Fruit fly (Drosophila melanogaster): ENCODE results near the gene Sas-6.

Gene Sas-6

DNA sequence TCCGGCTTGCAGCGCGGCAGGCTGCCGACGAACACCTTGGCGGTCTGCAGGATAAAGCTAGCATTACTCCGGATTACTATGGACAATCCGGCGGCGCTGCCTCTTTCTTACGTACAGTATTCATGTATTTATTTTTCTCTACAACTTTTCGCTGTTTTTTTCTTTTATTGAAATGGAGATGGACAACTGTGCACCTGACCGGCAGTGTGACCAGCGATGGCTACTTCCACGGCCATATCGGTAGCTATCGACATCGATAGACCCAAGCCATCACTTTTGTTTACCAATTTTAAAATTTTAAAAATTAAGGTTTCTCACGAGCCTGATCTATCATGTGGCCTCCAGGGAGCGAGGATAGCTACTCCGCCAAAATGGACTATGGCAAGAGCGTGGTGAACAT lies at the start of gene Sas-6, which contains the start of gene CG7903:
Gene Sas-6 (plus strand): TSS at position 323 of the 400 bp plus-strand sequence.
Gene CG7903 (minus strand): TSS at position 197 of the 400 bp plus-strand sequence.
- no peak for TF ChIP-seq CTCF (optimal IDR thresholded peaks at IDR 0.05)
- no peak for TF ChIP-seq CG8478 (optimal IDR thresholded peaks at IDR 0.05)

DNA sequence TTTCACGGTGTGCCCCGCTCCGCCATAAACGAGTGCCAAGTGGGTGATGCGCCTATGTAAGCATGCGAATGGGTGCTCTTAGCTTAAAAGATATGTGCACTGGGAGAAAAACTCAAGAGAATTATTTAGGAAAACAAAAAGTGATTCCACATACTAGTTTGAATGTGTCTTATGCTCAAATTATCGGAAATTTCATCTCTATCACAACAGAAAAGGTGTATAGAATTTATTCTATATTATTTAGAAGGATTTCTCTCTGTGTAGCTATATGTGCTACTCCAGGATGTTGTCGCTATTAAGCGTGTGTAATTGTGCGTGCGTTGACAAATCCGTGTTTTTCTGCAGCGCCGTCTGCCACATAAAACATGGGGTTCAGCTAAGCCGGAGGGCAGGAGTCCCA lies 35.8 kb upstream of the Sas-6 start:
- TF ChIP-seq CG8478 (optimal IDR thresholded peaks at IDR 0.05) (no peak), CTCF (optimal IDR thresholded peaks at IDR 0.05) (no peak)

DNA sequence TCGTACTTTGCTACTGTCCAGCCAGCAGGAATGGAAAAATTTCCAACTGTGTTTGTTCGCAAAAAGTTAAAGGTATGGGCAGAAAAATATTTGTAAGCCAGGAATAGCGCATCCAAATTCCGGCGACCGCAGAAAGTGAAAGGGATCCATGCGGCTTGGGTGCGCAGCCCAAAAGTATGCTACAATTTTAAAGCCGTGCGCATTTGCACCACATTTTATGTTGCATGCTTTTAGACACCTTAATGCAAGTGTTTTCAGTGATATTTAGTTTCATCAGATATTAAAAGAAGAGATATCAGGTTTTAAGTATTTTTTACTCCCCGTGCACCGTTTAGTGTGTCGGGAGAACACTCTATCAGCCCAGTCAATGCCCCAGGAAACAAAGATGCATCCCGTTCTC lies 32.1 kb upstream of the Sas-6 start:
- TF ChIP-seq CTCF (optimal IDR thresholded peaks at IDR 0.05) (no peak), CG8478 (optimal IDR thresholded peaks at IDR 0.05) (no peak)

DNA sequence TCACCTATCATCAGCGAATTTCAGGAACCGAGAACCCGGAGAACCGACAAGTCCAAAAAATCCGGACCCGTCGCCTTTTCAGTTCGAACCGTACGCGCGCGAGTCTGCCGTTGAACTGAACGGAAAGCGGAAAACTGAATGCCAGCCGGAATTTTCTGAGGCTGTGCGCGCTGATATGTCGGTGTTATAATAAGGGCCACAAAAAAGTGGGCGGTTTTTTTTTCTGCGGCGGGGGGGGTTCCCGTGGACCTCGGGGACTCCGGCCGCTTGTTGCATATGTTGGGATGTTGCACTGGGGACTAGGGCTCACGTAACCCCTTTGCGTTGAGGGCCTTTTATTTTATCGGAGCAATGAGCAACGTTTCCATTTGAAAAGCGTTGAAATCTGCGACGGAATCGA lies 25.8 kb upstream of the Sas-6 start, which contains the start of gene TkR99D:
Gene TkR99D (minus strand): TSS at position 101 of the 400 bp plus-strand sequence.
- TF ChIP-seq CG8478 (optimal IDR thresholded peaks at IDR 0.05) (no peak), CTCF (optimal IDR thresholded peaks at IDR 0.05) (no peak)

DNA sequence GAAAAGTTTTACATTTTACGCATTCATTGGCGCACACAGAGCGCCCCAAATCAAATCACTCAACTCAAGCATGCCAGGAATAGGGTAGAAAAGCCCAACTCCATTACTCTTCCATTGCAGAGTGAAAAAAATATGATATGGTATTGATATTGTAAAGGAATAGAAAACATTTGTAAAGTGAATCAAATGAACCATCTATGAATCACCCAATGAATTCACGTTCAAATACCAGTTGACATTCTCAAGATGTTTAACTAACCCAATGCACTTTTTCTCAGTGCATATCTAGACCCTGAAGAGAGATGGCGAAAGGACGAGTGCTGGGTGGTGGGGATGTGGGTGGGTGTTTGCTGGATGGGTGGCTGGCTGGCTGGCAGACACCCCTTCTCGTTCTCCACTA lies 16.6 kb upstream of the Sas-6 start:
- TF ChIP-seq CTCF (optimal IDR thresholded peaks at IDR 0.05) (no peak), CG8478 (optimal IDR thresholded peaks at IDR 0.05) (no peak)

DNA sequence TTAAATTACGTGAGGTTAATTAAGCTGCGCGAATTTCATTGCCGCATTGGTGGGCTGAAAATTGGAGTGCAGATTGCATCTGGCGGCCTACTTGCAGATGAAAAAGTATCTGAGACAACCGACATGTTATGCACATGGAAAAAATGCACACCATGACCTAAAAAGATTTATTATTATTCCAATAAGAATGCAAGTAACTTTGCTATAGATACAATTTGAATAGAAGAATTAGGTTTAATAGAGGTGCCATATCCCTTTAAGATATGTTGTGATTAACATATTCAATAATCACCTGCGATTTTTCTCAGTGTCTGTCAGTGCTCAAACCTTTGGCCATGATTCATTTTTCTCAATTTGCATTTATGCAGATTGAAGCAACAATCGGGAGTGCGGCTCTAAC lies 13.7 kb upstream of the Sas-6 start:
- TF ChIP-seq CTCF (optimal IDR thresholded peaks at IDR 0.05), result no peak
- TF ChIP-seq CG8478 (optimal IDR thresholded peaks at IDR 0.05), result no peak

DNA sequence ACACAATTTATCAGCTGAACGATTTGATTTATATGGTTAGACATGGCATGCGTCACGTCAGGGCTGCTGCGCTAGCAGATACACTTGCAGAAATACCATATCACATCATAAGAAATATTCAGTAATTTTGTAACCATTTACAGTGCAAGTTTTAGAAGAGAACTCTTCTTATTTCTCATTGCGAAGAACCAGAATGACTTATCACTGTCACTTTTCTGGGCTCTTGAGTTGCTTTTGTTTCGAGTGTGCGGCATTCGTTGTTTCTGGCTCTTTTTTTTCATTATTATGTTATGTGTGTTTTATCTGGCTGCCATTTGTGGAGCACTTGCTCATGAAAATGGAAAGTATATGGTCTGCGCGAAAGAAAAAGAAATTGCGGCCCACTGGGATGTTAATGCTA lies 13.1 kb upstream of the Sas-6 start:
- TF ChIP-seq CTCF (optimal IDR thresholded peaks at IDR 0.05) (no peak), CG8478 (optimal IDR thresholded peaks at IDR 0.05) (no peak)

DNA sequence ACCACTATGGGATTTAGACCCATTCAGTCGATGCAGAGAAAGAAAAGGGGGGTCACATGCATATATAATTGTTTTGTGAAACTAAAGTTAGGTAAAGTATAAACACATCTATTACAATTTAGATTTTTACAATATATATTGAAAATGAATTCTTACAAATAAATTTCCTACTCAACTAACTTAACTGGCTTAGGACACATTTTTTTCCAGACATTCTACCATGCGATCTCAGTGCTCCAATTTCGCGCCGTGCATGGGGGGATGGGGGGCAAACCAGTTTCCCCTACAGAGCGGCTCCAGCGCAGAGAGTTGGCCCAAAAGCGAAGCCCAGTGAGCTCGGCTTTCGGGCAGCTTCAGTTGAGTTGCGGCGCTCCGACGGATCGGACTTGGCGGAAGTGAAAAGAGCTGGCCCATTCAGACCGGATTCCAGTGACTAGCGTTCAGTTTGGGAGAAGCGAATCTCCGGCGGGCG lies 12.0 kb upstream of the Sas-6 start, which contains the start of gene CG7896:
Gene CG7896 (plus strand): TSS at position 354 of the 472 bp plus-strand sequence.
- TF ChIP-seq CG8478 (optimal IDR thresholded peaks at IDR 0.05) (no peak), CTCF (optimal IDR thresholded peaks at IDR 0.05) (no peak)

DNA sequence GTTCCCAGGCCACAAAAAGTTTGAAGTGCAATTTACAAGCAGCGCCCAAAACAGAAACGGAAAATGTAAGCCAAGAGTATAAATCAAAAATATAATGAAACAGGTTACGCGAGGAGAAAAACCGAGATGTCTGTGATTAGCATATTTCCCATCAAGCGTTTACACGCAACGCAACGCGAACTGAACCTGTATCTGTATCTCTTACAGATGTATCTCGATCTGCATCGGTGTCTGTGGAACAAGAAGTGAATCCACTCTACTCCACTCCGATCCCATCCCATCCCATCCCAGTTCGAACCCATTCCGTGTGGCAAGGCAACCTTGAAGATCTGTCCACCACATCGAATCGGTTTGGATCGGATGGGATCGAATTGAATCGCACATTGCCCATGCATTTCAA lies 11.3 kb upstream of the Sas-6 start:
- TF ChIP-seq CG8478 (optimal IDR thresholded peaks at IDR 0.05) (no peak), CTCF (optimal IDR thresholded peaks at IDR 0.05) (no peak)

DNA sequence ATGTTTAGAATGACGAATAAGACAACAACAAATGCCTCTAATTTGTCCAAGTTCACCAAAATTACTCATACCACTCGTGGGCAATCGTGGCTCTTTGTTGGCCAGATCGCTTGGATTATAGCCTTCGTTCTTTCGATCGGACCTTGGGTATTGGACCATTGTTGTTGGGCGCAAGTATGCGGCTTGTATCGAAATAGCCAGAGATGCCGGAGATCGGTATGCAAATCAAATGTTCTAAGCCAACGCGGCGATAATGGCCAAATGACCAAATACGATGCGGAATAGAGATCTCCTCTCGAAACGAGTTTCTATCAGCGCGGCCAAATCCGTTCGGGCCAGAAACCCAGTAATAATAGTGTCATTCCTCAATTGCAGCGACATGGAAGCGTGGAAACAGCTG lies 9.9 kb upstream of the Sas-6 start:
- no peak for TF ChIP-seq CTCF (optimal IDR thresholded peaks at IDR 0.05)

DNA sequence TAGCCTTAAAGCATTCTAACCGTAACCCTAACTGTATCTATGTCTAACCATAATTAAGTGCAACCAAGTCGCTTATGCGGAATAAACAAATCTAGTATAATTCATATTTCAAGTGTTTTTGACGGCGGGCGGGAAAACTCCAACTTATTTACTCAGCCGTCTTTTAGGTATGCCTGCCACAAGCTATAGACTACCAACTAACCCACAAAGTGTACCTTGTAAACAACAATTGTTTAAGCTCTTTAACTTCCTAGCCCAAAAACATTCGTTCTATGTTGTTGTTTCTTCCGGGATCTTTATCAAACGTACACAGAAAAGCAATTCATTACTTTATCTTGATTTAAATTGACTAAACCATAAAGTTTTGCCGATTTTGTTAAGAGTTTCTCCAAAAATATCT lies 4.5 kb upstream of the Sas-6 start:
- no peak for TF ChIP-seq CTCF (optimal IDR thresholded peaks at IDR 0.05)
- TF ChIP-seq CG8478 (optimal IDR thresholded peaks at IDR 0.05), result no peak

DNA sequence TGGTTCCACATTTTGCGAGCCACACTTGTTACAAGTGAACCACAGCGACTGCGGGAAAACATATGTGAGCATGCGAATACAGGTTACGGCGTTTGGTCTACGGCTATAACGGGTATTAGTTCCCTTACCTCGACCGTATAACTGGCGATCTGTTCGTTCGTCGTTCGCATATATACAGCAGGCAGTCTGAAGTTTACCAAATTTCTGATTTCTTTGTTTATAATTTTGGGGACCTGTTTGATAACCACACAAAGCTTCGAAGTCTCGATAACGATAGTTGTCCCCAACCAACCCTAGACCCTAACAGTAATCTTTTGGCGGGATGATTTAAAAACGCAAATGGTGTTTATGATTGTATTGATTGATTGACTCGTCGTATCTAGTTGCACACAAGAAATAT lies 2.0 kb upstream of the Sas-6 start, which contains the start of gene Acph-1:
Gene Acph-1 (minus strand): TSS at position 278 of the 400 bp plus-strand sequence.
- TF ChIP-seq CTCF (optimal IDR thresholded peaks at IDR 0.05) (no peak), CG8478 (optimal IDR thresholded peaks at IDR 0.05) (no peak)

DNA sequence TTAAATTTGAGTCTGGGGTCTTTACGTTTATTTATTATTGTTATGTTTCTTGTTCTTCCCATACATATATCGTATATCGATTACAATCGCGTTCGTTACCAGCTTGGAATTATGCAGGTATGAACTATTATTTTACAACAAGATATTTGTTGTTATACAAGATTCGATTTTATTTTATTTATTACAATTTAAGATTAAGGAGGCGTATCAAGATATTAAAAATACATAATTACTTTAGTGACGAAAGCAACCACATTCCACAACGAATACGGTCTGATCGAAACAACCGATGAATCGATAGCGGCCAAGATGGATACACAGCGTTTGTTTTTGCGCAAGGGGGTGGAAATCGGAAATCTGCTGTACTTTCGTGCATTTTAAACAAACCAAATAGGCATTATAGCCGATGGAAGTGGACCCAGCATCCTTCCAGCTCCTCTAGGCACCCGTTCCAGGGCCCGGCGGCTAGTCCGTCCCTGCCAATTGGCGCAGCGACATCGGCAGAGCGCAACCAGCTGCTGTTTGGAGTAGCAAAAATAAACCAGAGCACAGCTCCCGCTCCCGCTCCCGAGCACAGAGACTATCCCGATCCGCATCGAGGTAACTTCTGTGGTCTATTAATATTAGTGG lies 2.6 kb downstream of the Sas-6 start, which contains the start of the genes CG15525 and CG11504:
Gene CG15525 (minus strand): TSS at position 70 of the 630 bp plus-strand sequence.
Gene CG11504 (plus strand): TSS at position 294 of the 630 bp plus-strand sequence.
- TF ChIP-seq CTCF (optimal IDR thresholded peaks at IDR 0.05) (no peak), CG8478 (optimal IDR thresholded peaks at IDR 0.05) (no peak)

DNA sequence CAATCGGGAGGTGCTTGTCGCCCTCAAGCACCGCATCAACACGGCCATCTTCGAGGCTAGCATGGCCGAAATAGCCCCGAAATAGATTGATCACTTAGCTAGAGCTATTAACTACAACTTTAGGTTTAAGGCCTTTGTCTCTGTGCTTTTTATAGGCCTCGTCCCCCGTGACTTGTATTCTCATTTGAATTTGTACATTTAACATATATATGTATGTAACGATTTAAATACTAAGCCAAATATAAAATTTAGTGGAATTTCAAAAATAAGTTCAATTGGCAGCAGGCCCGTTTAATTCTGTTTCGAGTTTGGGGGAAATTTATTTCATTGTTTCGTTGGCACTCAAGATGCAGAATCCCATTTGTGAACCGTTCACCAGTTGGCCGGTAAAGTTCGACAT lies 4.3 kb downstream of the Sas-6 start, which contains the start of gene CG34298:
Gene CG34298 (plus strand): TSS at position 301 of the 400 bp plus-strand sequence.
- TF ChIP-seq CTCF (optimal IDR thresholded peaks at IDR 0.05) (no peak), CG8478 (optimal IDR thresholded peaks at IDR 0.05) (no peak)

DNA sequence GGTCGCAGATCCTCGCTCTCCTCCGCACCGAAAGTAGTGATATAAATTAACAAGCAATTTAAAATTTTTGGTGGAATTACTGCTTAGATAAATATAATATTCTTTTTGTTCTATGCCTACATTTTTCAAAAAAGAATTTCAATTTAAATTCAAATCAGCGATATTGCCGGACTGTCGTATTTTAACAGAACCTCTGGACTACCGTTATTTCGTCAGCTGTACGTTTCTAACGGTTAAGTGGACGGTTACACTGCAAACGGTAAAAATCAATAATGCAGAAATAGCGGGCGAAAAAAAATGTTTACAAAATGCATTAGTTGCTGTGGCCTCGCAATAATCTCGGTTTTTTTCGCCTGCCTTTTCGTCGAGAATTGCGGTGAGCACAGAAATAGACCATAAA lies 5.1 kb downstream of the Sas-6 start, which contains the start of gene Tace:
Gene Tace (plus strand): TSS at position 245 of the 400 bp plus-strand sequence.
- TF ChIP-seq CTCF (optimal IDR thresholded peaks at IDR 0.05) (peak in 1 of 2 experiments; percentile 21), CG8478 (optimal IDR thresholded peaks at IDR 0.05) (no peak)

DNA sequence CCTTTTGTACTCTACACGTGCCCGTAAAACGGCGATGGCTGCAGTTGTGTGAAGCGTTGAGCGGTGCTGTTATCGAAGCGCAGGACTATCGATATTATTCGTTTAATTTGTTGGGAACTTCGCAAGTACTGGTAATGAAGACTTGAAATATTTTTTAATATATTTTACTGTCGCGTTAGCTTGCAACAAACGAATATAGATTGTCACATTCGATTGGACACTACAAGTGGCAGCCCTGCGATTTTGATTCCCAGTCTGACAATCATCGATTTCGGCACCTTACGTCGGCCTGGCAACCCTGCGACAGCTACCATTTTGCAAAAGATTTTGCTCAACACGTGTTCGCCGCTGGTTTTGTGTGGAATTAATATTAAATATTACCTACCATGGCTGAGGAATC lies 9.5 kb downstream of the Sas-6 start, which contains the start of the genes Nlp and Nph:
Gene Nlp (plus strand): TSS at position 138 of the 400 bp plus-strand sequence.
Gene Nph (minus strand): TSS at position 214 of the 400 bp plus-strand sequence.
- TF ChIP-seq CTCF (optimal IDR thresholded peaks at IDR 0.05) (peak in 1 of 2 experiments; percentile 2), CG8478 (optimal IDR thresholded peaks at IDR 0.05) (no peak)
